Worm (Caenorhabditis elegans) whole organism, late embryonic: ENCODE data around the gene Y47C4A.1.
"Not testable (repeated sequence)": the region's sequence is repeated elsewhere in the genome, so short reads cannot be mapped to it uniquely, and the experiment has no call there.

Source experiments
- elt-2 ChIP-seq: sonication (generic microtip); optimal IDR thresholded peaks from 2 replicates; lab custom pipeline; 2016; ENCODE audit warnings: missing genetic modification reagents, missing genetic modification characterization, missing compliant biosample characterization
- pag-3 ChIP-seq: sonication (generic microtip); optimal IDR thresholded peaks from 2 replicates; lab custom pipeline; 2016; ENCODE audit warnings: missing compliant biosample characterization, missing genetic modification characterization, borderline replicate concordance
- rnt-1 ChIP-seq: sonication (generic microtip); optimal IDR thresholded peaks from 2 replicates; lab custom pipeline; 2016; ENCODE audit warnings: missing genetic modification characterization, missing compliant biosample characterization
- tbx-7 ChIP-seq: sonication (generic microtip); optimal IDR thresholded peaks from 2 replicates; lab custom pipeline; 2016; ENCODE audit warnings: missing genotype, missing genetic modification characterization, missing compliant biosample characterization

DNA sequence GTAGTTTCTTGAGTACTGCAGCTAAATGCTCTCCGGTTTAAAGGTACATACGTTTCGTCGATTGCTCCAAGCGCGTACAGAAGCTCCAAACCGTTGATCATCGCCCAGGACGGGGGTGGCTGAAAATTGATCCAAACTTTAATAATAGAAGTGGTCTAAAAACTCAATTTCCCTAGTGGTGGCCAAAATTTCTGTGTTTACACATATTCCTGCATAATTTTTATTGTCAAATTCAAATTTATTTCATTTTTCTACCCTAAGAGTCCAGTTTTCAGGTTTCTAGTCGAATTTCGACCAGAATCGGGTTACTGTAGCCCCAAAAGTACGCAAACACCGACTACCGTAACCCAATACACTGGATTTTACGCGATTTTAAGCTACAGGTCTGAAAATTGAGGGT lies 12.1 kb downstream of the Y47C4A.1 start, which contains the start of gene Y108F1.5:
- not testable (repeated sequence) for TF ChIP-seq pag-3 (tag; lab: Kevin White, UChicago); tbx-7 (tag; lab: Kevin White, UChicago); rnt-1; elt-2 (tag; lab: Kevin White, UChicago)
